Worm (Caenorhabditis elegans): ENCODE measurements around the gene nob-1.

ce11 chrIII:12037217-12037616 is 46.9 kb downstream of the nob-1 start:
- TF ChIP-seq dao-5 (tag; optimal IDR thresholded peaks at IDR 0.05): no peak
- TF ChIP-seq him-1 (tag; optimal IDR thresholded peaks at IDR 0.05): no peak
- TF ChIP-seq W03F9.2 (tag; optimal IDR thresholded peaks at IDR 0.05): no peak
